Worm (Caenorhabditis elegans): ENCODE measurements around the gene csr-1.

DNA sequence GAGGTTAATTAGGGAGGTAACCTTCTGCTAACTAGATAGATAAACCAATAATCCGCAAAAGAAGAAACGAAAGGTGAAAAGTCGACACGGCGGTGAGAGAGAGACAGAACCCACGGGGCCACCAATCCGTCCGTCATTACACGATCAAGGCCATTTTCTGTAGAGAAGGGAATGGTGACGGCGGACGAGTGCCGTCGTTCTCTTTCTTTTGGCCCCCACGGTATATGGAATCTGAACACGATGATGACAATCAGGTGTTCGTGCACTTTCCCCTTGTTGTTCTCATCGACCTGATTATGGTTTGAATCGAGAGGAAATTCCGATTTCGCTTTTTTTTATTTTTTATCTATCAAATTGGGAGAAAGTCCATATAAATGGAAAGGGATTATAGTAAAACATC, 52.3 kb downstream of the csr-1 start:
- TF ChIP-seq nhr-77 (tag; optimal IDR thresholded peaks at IDR 0.05), result no peak
- no peak for TF ChIP-seq tbx-2 (tag; optimal IDR thresholded peaks at IDR 0.05)
- no peak for TF ChIP-seq nhr-237 (tag; optimal IDR thresholded peaks at IDR 0.05)
